5 worm cellular contexts compared by ENCODE assay signal in genomic region chrII:5042381-5042930, ce11.
A peak's percentile ranks its signal among the peaks of the same experiment; 100 is the strongest.
TF ChIP-seq lines count a peak whose summit lies in the region.

No protein-coding gene starts in this region.

TF ChIP-seq in whole organism, L1 larva, 84 proteins besides CTCF, POLR2A, EP300 and RAD21 (continues in another document):
- TF ChIP-seq ceh-8 (GFP tag; optimal IDR thresholded peaks at IDR 0.05; lab: Kevin White, UChicago) = no peak
- TF ChIP-seq dsc-1 (tag; optimal IDR thresholded peaks at IDR 0.05; lab: Kevin White, UChicago) = no peak
- peak in 1 of 3 experiments; percentile 47 for TF ChIP-seq ceh-82 (tag; optimal IDR thresholded peaks at IDR 0.05; lab: Kevin White, UChicago)
- peak; percentile 78 for TF ChIP-seq lin-14 (GFP tag; optimal IDR thresholded peaks at IDR 0.05; lab: Kevin White, UChicago)
- TF ChIP-seq ztf-4 (tag; optimal IDR thresholded peaks at IDR 0.05; lab: Kevin White, UChicago) = no peak
- TF ChIP-seq snu-23 (GFP tag; optimal IDR thresholded peaks at IDR 0.05; lab: Kevin White, UChicago) = peak; percentile 8
- TF ChIP-seq pqm-1 (tag; optimal IDR thresholded peaks at IDR 0.05; lab: Kevin White, UChicago) = no peak
- no peak for TF ChIP-seq Y116A8C.19 (tag; optimal IDR thresholded peaks at IDR 0.05; lab: Kevin White, UChicago; ENCODE audit: borderline replicate concordance)
- TF ChIP-seq pax-3 (tag; optimal IDR thresholded peaks at IDR 0.05; lab: Kevin White, UChicago) = no peak
- no peak for TF ChIP-seq lin-15B (tag; optimal IDR thresholded peaks at IDR 0.05; lab: Kevin White, UChicago)
- TF ChIP-seq nhr-90 (tag; optimal IDR thresholded peaks at IDR 0.05; lab: Kevin White, UChicago; ENCODE audit: poor library complexity) = no peak
- no peak for TF ChIP-seq nhr-11 (tag; optimal IDR thresholded peaks at IDR 0.05; lab: Kevin White, UChicago)
- TF ChIP-seq fos-1 (tag; optimal IDR thresholded peaks at IDR 0.05; lab: Kevin White, UChicago) = no peak
- no peak for TF ChIP-seq zip-4 (GFP tag; optimal IDR thresholded peaks at IDR 0.05; lab: Kevin White, UChicago)
- no peak for TF ChIP-seq sox-4 (tag; optimal IDR thresholded peaks at IDR 0.05; lab: Kevin White, UChicago)
- no peak for TF ChIP-seq unc-130 (tag; optimal IDR thresholded peaks at IDR 0.05; lab: Kevin White, UChicago)
- no peak for TF ChIP-seq nhr-47 (tag; optimal IDR thresholded peaks at IDR 0.05; lab: Kevin White, UChicago)
- no peak for TF ChIP-seq ceh-63 (GFP tag; optimal IDR thresholded peaks at IDR 0.05; lab: Kevin White, UChicago)
- no peak for TF ChIP-seq dpl-1 (GFP tag; optimal IDR thresholded peaks at IDR 0.05; lab: Kevin White, UChicago)

TF ChIP-seq in whole organism, L2 larva, 48 proteins besides CTCF, POLR2A, EP300 and RAD21 (continues in another document):
- TF ChIP-seq snpc-4 (tag; optimal IDR thresholded peaks at IDR 0.05; lab: Kevin White, UChicago) = no peak
- TF ChIP-seq elt-1 (tag; optimal IDR thresholded peaks at IDR 0.05; lab: Kevin White, UChicago) = no peak
- TF ChIP-seq egl-27 (tag; optimal IDR thresholded peaks at IDR 0.05; lab: Kevin White, UChicago) = no peak
- TF ChIP-seq nhr-21 (tag; optimal IDR thresholded peaks at IDR 0.05; lab: Kevin White, UChicago) = no peak
- TF ChIP-seq ceh-82 (tag; optimal IDR thresholded peaks at IDR 0.05; lab: Kevin White, UChicago) = no peak
- TF ChIP-seq nhr-11 (tag; optimal IDR thresholded peaks at IDR 0.05; lab: Kevin White, UChicago) = no peak
- no peak for TF ChIP-seq dmd-4 (tag; optimal IDR thresholded peaks at IDR 0.05; lab: Kevin White, UChicago)
- no peak for TF ChIP-seq unc-62 (GFP tag; optimal IDR thresholded peaks at IDR 0.05; lab: Kevin White, UChicago)
- no peak for TF ChIP-seq nhr-77 (tag; optimal IDR thresholded peaks at IDR 0.05; lab: Kevin White, UChicago)
- no peak for TF ChIP-seq nhr-12 (tag; optimal IDR thresholded peaks at IDR 0.05; lab: Kevin White, UChicago)
- TF ChIP-seq blmp-1 (tag; optimal IDR thresholded peaks at IDR 0.05; lab: Kevin White, UChicago; ENCODE audit: insufficient read depth) = no peak
- TF ChIP-seq nhr-129 (tag; optimal IDR thresholded peaks at IDR 0.05; lab: Kevin White, UChicago) = peak; percentile 15
- TF ChIP-seq unc-39 (tag; optimal IDR thresholded peaks at IDR 0.05; lab: Kevin White, UChicago) = no peak
- no peak for TF ChIP-seq ztf-11 (tag; optimal IDR thresholded peaks at IDR 0.05; lab: Kevin White, UChicago)
- TF ChIP-seq mab-5 (tag; optimal IDR thresholded peaks at IDR 0.05; lab: Kevin White, UChicago) = no peak
- TF ChIP-seq nhr-6 (tag; optimal IDR thresholded peaks at IDR 0.05; lab: Kevin White, UChicago) = peak; percentile 11
- peak in 1 of 2 experiments; percentile 35 for TF ChIP-seq lsy-2 (tag; optimal IDR thresholded peaks at IDR 0.05; lab: Kevin White, UChicago)
- TF ChIP-seq unc-55 (GFP tag; optimal IDR thresholded peaks at IDR 0.05; lab: Kevin White, UChicago) = peak; percentile 53
- no peak for TF ChIP-seq ztf-1 (GFP tag; conservative IDR thresholded peaks at IDR 0.05; lab: Robert Waterston, UW)
- no peak for TF ChIP-seq nhr-237 (tag; optimal IDR thresholded peaks at IDR 0.05; lab: Kevin White, UChicago)

TF ChIP-seq in whole organism, L3 larva, 47 proteins besides CTCF, POLR2A, EP300 and RAD21:
- TF ChIP-seq fkh-2 (tag; optimal IDR thresholded peaks at IDR 0.05; lab: Kevin White, UChicago) (no peak), hmg-11 (tag; optimal IDR thresholded peaks at IDR 0.05; lab: Kevin White, UChicago) (peak; percentile 55), lin-15B (tag; optimal IDR thresholded peaks at IDR 0.05; lab: Kevin White, UChicago) (peak; percentile 23), nfya-1 (tag; optimal IDR thresholded peaks at IDR 0.05; lab: Kevin White, UChicago; ENCODE audit: insufficient read depth) (peak; percentile 52), lin-39 (tag; optimal IDR thresholded peaks at IDR 0.05; lab: Kevin White, UChicago) (peak; percentile 23)

TF ChIP-seq in whole organism, L4 larva, 104 proteins besides CTCF, POLR2A, EP300 and RAD21:
- TF ChIP-seq attf-4 (tag; optimal IDR thresholded peaks at IDR 0.05; lab: Kevin White, UChicago) (no peak), php-3 (GFP tag; IDR thresholded peaks at IDR 0.05; lab: Robert Waterston, UW) (no peak), lsy-2 (tag; optimal IDR thresholded peaks at IDR 0.05; lab: Kevin White, UChicago) (peak in 1 of 2 experiments; percentile 38), T20F7.1 (GFP tag; optimal IDR thresholded peaks at IDR 0.05; lab: Kevin White, UChicago) (no peak), hlh-30 (tag; optimal IDR thresholded peaks at IDR 0.05; lab: Kevin White, UChicago; ENCODE audit: insufficient read depth) (no peak), F10B5.3 (tag; optimal IDR thresholded peaks at IDR 0.05; lab: Kevin White, UChicago) (no peak), nhr-102 (tag; optimal IDR thresholded peaks at IDR 0.05; lab: Kevin White, UChicago) (no peak), aha-1 (tag; lab: Kevin White, UChicago) (no peak), daf-12 (tag; optimal IDR thresholded peaks at IDR 0.05; lab: Kevin White, UChicago) (no peak), aly-2 (tag; optimal IDR thresholded peaks at IDR 0.05; lab: Kevin White, UChicago) (no peak), nhr-237 (tag; optimal IDR thresholded peaks at IDR 0.05; lab: Kevin White, UChicago) (no peak), unc-62 (GFP tag; optimal IDR thresholded peaks at IDR 0.05 in 1 of 2; lab: Kevin White, UChicago) (peak in 1 of 2 experiments; percentile 85), unc-62 (tag; optimal IDR thresholded peaks at IDR 0.05; lab: Kevin White, UChicago) (no peak), fkh-10 (GFP tag; optimal IDR thresholded peaks at IDR 0.05; lab: Kevin White, UChicago) (peak; percentile 9), Y48G9A.11 (GFP tag; IDR thresholded peaks at IDR 0.05; lab: Robert Waterston, UW) (no peak), hlh-11 (tag; optimal IDR thresholded peaks at IDR 0.05; lab: Kevin White, UChicago) (no peak)

TF ChIP-seq in whole organism, mixed stage, embryonic, 35 proteins besides CTCF, POLR2A, EP300 and RAD21:
- TF ChIP-seq nhr-237 (tag; optimal IDR thresholded peaks at IDR 0.05; lab: Kevin White, UChicago) (no peak), lin-13 (tag; optimal IDR thresholded peaks at IDR 0.05; lab: Kevin White, UChicago) (no peak), ces-1 (GFP tag; optimal IDR thresholded peaks at IDR 0.05; lab: Kevin White, UChicago) (peak; percentile 63), sptf-1 (tag; optimal IDR thresholded peaks at IDR 0.05; lab: Kevin White, UChicago) (peak; percentile 35), ceh-83 (GFP tag; optimal IDR thresholded peaks at IDR 0.05; lab: Kevin White, UChicago) (no peak), unc-62 (GFP tag; optimal IDR thresholded peaks at IDR 0.05; lab: Kevin White, UChicago) (no peak), ceh-43 (GFP tag; optimal IDR thresholded peaks at IDR 0.05; lab: Kevin White, UChicago) (no peak)

Comparison
In these comparisons a context has a peak if more than half of its experiments do, and no peak if none do; other contexts are left out.
1. Of the 29 proteins assayed by ChIP-seq in both whole organism, L4 larva and whole organism, L1 larva: peak only in whole organism, L4 larva: none; only in whole organism, L1 larva: mep-1; in both: fkh-10; in neither: 24; mixed calls (peak in some experiments, not most) for 3.